Worm (Caenorhabditis elegans): ENCODE measurements around the gene fbxc-15.

DNA sequence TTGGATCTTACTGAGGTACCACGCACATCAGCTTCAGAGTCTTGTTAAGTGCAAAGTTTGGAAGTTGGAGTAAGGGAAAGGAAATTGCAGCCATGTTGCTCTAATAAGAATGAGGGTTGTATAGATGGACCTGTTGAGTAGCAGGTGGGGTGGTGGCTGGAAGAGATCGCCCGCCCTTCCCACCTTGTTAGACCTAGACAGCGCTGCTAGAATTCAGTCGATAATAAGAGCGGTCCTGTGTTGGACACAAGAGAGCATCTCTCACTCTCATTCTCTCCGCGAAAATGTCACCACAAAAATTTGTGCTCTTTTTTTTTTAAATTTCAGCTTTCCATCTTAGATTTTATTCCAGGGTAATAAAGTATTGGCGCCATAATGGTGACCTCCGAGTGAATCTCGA is 22.1 kb downstream of the fbxc-15 start, which contains the start of the genes fbxb-30 and F45D11.5:
- TF ChIP-seq fkh-3 (tag; optimal IDR thresholded peaks at IDR 0.05) (no peak), lsy-27 (tag; optimal IDR thresholded peaks at IDR 0.05; ENCODE audit: borderline replicate concordance, insufficient read depth) (no peak), aptf-3 (GFP tag; IDR thresholded peaks at IDR 0.05) (no peak), ceh-40 (GFP tag; IDR thresholded peaks at IDR 0.05) (no peak), hmg-1.2 (GFP tag; IDR thresholded peaks at IDR 0.05) (no peak), snpc-3.4 (tag; optimal IDR thresholded peaks at IDR 0.05) (no peak), snpc-4 (GFP tag; optimal IDR thresholded peaks at IDR 0.05) (no peak), snpc-4 (tag; optimal IDR thresholded peaks at IDR 0.05) (no peak), lin-54 (GFP tag; optimal IDR thresholded peaks at IDR 0.05) (no peak), Y95B8A.8 (GFP tag; IDR thresholded peaks at IDR 0.05) (no peak), dpl-1 (GFP tag; optimal IDR thresholded peaks at IDR 0.05) (no peak), unc-130 (GFP tag; optimal IDR thresholded peaks at IDR 0.05) (no peak), somi-1 (GFP tag; optimal IDR thresholded peaks at IDR 0.05) (no peak), rcor-1 (GFP tag; IDR thresholded peaks at IDR 0.05) (no peak)

Measured in whole organism, young adult.